Worm (Caenorhabditis elegans) whole organism, mixed stage, embryonic: Measurements from ENCODE around the gene pgp-14.

Experiments
- ham-2 ChIP-seq: fragments of 200-800 bp; sonication (Bioruptor generic); optimal IDR thresholded peaks from 2 replicates; lab custom pipeline; 2018; ENCODE audit warnings: mild to moderate bottlenecking, missing genetic modification characterization, missing compliant biosample characterization
- mep-1 ChIP-seq: fragments of 150-350 bp; optimal IDR thresholded peaks from 2 replicates; lab custom pipeline; 2017; ENCODE audit warnings: missing biosample characterization, missing genetic modification reagents, missing genetic modification characterization, inconsistent platforms
- snpc-4 ChIP-seq: fragments of 150-350 bp; optimal IDR thresholded peaks from 2 replicates; lab custom pipeline; 2014; ENCODE audit warnings: missing biosample characterization, missing genetic modification characterization
- unc-62 ChIP-seq: fragments of 150-350 bp; optimal IDR thresholded peaks from 2 replicates; lab custom pipeline; 2014; ENCODE audit warnings: missing biosample characterization, missing genetic modification reagents, missing genetic modification characterization

DNA sequence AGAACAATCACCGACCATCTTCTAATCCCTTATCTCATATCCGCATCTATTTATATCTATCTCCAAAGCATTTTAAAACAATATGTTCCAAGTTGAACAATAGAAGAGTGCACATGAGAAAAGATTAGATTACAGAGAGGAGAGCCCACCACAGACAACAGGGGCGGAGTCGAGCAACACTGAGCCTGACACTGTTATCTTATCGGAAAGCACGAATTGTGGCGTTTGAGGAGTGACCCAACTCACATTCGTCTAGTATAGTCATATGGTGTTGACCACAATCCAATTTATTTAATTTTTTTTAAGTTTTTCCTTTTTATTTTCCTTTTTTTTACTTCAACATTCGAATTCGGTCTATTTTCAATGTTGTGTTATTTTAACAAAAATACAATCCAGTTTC lies 31.3 kb upstream of the pgp-14 start:
- TF ChIP-seq unc-62 = no peak
- no peak for TF ChIP-seq mep-1 (tag; lab: Kevin White, UChicago)
- no peak for TF ChIP-seq snpc-4
- TF ChIP-seq ham-2 (GFP tag; lab: Kevin White, UChicago) = no peak
